Worm (Caenorhabditis elegans) whole organism, L1 larva: Measurements from ENCODE around the gene nhr-50.

ENCODE experiments used
- F16B12.6 ChIP-seq: fragments of 150-350 bp; optimal IDR thresholded peaks from 2 replicates; lab custom pipeline; 2014; ENCODE audit warnings: missing biosample characterization, missing genetic modification characterization
- Y116A8C.19 ChIP-seq: sonication (generic microtip); optimal IDR thresholded peaks from 2 replicates; lab custom pipeline; 2016; ENCODE audit warnings: missing compliant biosample characterization, missing genetic modification characterization, borderline replicate concordance
- ama-1 ChIP-seq: fragments of 150-350 bp; optimal IDR thresholded peaks from 2 replicates; lab custom pipeline; 2014
- lin-15B ChIP-seq: fragments of 150-350 bp; sonication (generic microtip); optimal IDR thresholded peaks from 3 replicates; lab custom pipeline; 2014; ENCODE audit warnings: missing biosample characterization, missing genetic modification characterization
- lin-39 ChIP-seq: fragments of 150-350 bp; optimal IDR thresholded peaks from 2 replicates; lab custom pipeline; 2014; ENCODE audit warnings: missing biosample characterization, missing genetic modification reagents, missing genetic modification characterization
- mdl-1 ChIP-seq, 2 experiments: fragments of 150-350 bp; optimal IDR thresholded peaks; 2 replicates each; lab custom pipeline; 2014 to 2017; ENCODE audit warnings: missing biosample characterization in 2 of 2, missing genetic modification characterization in 2 of 2, inconsistent platforms in 1 of 2
- nhr-76 ChIP-seq: sonication (generic microtip); optimal IDR thresholded peaks from 2 replicates; lab custom pipeline; 2017; ENCODE audit warnings: missing biosample characterization, missing genetic modification characterization
- nhr-90 ChIP-seq: sonication (generic microtip); optimal IDR thresholded peaks from 2 replicates; lab custom pipeline; 2016; ENCODE audit warnings: mild to moderate bottlenecking, missing genetic modification characterization, missing compliant biosample characterization; ENCODE audit not compliant: poor library complexity
- snpc-4 ChIP-seq: fragments of 150-350 bp; optimal IDR thresholded peaks from 2 replicates; lab custom pipeline; 2014; ENCODE audit warnings: missing biosample characterization, missing genetic modification characterization
- sptf-1 ChIP-seq: fragments of 150-350 bp; optimal IDR thresholded peaks from 2 replicates; lab custom pipeline; 2014; ENCODE audit warnings: missing biosample characterization, missing genetic modification characterization
- unc-98 ChIP-seq: fragments of 200-800 bp; sonication (Bioruptor generic); IDR thresholded peaks from 2 replicates; pipeline ENCODE4 v1.3.6; 2022; ENCODE audit warnings: missing genetic modification characterization, missing compliant biosample characterization
- ztf-11 ChIP-seq, 2 experiments: sonication (generic microtip); optimal IDR thresholded peaks; 2 replicates each; lab custom pipeline; 2016 to 2017; ENCODE audit warnings: missing genetic modification characterization in 2 of 2, missing biosample characterization in 1 of 2, missing compliant biosample characterization in 1 of 2

DNA sequence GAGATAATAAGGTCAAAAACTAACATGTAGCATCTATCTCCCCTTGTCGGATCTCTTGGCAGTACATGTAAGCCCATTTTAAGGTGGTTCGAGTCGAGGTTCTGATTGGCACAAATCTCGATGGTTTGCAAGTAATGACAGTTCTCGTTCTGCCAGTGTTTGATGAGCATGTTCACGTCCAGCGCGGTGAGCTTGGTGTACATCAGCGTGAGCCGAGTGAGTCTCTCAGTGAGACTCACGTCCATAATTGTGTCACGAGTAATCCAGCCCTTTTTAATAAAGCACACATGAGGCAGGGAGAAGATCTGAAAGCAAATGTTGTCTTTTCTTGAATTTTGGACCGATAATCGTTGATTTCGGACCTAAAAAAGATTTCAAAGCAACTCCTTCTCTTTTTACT lies 32.3 kb upstream of the nhr-50 start, which contains the start of gene T10C6.16:
- TF ChIP-seq nhr-90 (tag; lab: Kevin White, UChicago) (no peak), lin-15B (tag; lab: Kevin White, UChicago) (no peak), snpc-4 (no peak), F16B12.6 (no peak), nhr-76 (tag; lab: Kevin White, UChicago) (no peak), Y116A8C.19 (tag; lab: Kevin White, UChicago) (no peak), lin-39 (tag; lab: Kevin White, UChicago) (no peak), mdl-1 (tag; optimal IDR thresholded peaks at IDR 0.05; lab: Kevin White, UChicago) (no peak), unc-98 (GFP tag; lab: Robert Waterston, UW) (no peak), ama-1 (no peak), ztf-11 (tag; optimal IDR thresholded peaks at IDR 0.05; lab: Kevin White, UChicago) (no peak), sptf-1 (tag; lab: Kevin White, UChicago) (no peak)
